Fruit fly (Drosophila melanogaster) whole organism, embryonic: Measurements from ENCODE around the gene Atat.

Experiments used
- Atf3 ChIP-seq: fragments of 200-800 bp; sonication (Bioruptor generic); optimal IDR thresholded peaks from 3 replicates; lab custom pipeline; 2016; ENCODE audit warnings: missing biosample characterization, missing genetic modification characterization
- Atf6 ChIP-seq: fragments of 200-800 bp; sonication (Bioruptor generic); IDR thresholded peaks from 2 replicates; pipeline ENCODE4 v1.3.6; 2022; ENCODE audit warnings: missing biosample characterization, missing genetic modification characterization
- CG10267 ChIP-seq: fragments of 200-800 bp; sonication (Bioruptor generic); optimal IDR thresholded peaks from 2 replicates; lab custom pipeline; 2018; ENCODE audit warnings: missing biosample characterization, mild to moderate bottlenecking, missing genetic modification characterization, moderate library complexity
- CG10654 ChIP-seq: fragments of 200-800 bp; sonication (Bioruptor generic); optimal IDR thresholded peaks from 2 replicates; lab custom pipeline; 2016; ENCODE audit warnings: missing biosample characterization, missing genetic modification characterization
- CG11456 ChIP-seq: fragments of 200-800 bp; sonication (Bioruptor generic); IDR thresholded peaks from 3 replicates; pipeline ENCODE4 v1.3.6; 2022; ENCODE audit warnings: missing biosample characterization, missing genetic modification characterization
- CG15073 ChIP-seq: fragments of 200-800 bp; sonication (Bioruptor generic); optimal IDR thresholded peaks from 2 replicates; lab custom pipeline; 2016; ENCODE audit warnings: missing biosample characterization, missing genetic modification characterization
- CG15514 ChIP-seq: fragments of 200-800 bp; sonication (Bioruptor generic); optimal IDR thresholded peaks from 3 replicates; lab custom pipeline; 2017; ENCODE audit warnings: missing biosample characterization, missing genetic modification characterization, mild to moderate bottlenecking, moderate library complexity, missing genetic modification reagents
- CG17359 ChIP-seq: fragments of 200-800 bp; sonication (Bioruptor generic); optimal IDR thresholded peaks from 3 replicates; lab custom pipeline; 2018; ENCODE audit warnings: missing biosample characterization, mild to moderate bottlenecking, missing genetic modification characterization, moderate library complexity
- CG1832 ChIP-seq: fragments of 200-800 bp; sonication (Bioruptor generic); optimal IDR thresholded peaks from 2 replicates; lab custom pipeline; 2017; ENCODE audit warnings: missing biosample characterization, mild to moderate bottlenecking, missing genetic modification characterization, inconsistent platforms
- CG3163 ChIP-seq: fragments of 200-800 bp; sonication (Bioruptor generic); optimal IDR thresholded peaks from 3 replicates; lab custom pipeline; 2016; ENCODE audit warnings: missing biosample characterization, missing genetic modification characterization
- CG32532 ChIP-seq: fragments of 200-800 bp; sonication (Bioruptor generic); IDR thresholded peaks from 2 replicates; pipeline ENCODE4 v1.3.6; 2022; ENCODE audit warnings: missing biosample characterization, missing genetic modification characterization
- CG42726 ChIP-seq: fragments of 200-800 bp; sonication (Bioruptor generic); IDR thresholded peaks from 2 replicates; pipeline ENCODE4 v1.3.6; 2022; ENCODE audit warnings: missing biosample characterization, missing genetic modification characterization; ENCODE audit not compliant: partially characterized antibody
- CG4617 ChIP-seq: fragments of 200-800 bp; sonication (Bioruptor generic); optimal IDR thresholded peaks from 3 replicates; lab custom pipeline; 2016; ENCODE audit warnings: missing biosample characterization, missing genetic modification characterization, borderline replicate concordance
- CG5245 ChIP-seq: fragments of 200-800 bp; sonication (Bioruptor generic); optimal IDR thresholded peaks from 3 replicates; lab custom pipeline; 2016; ENCODE audit warnings: missing biosample characterization, missing genetic modification characterization
- CG8281 ChIP-seq: fragments of 200-800 bp; sonication (Bioruptor generic); optimal IDR thresholded peaks from 2 replicates; lab custom pipeline; 2018; ENCODE audit warnings: missing biosample characterization, mild to moderate bottlenecking, missing genetic modification characterization, moderate library complexity
- CG8388 ChIP-seq: fragments of 200-800 bp; sonication (Bioruptor generic); optimal IDR thresholded peaks from 2 replicates; lab custom pipeline; 2019; ENCODE audit warnings: missing biosample characterization, mild to moderate bottlenecking, missing genetic modification characterization, moderate library complexity
- CG8944 ChIP-seq: fragments of 200-800 bp; sonication (Bioruptor generic); optimal IDR thresholded peaks from 3 replicates; lab custom pipeline; 2016; ENCODE audit warnings: missing biosample characterization, missing genetic modification characterization
- CHES-1-like ChIP-seq: fragments of 200-800 bp; sonication (Bioruptor generic); optimal IDR thresholded peaks from 2 replicates; lab custom pipeline; 2016; ENCODE audit warnings: missing biosample characterization, missing genetic modification characterization
- Deaf1 ChIP-seq: fragments of 200-800 bp; optimal IDR thresholded peaks from 3 replicates; lab custom pipeline; 2019; ENCODE audit warnings: missing biosample characterization, mild to moderate bottlenecking, missing genetic modification characterization, moderate library complexity
- HLH54F ChIP-seq: fragments of 200-800 bp; sonication (Bioruptor generic); optimal IDR thresholded peaks from 3 replicates; lab custom pipeline; 2016; ENCODE audit warnings: missing biosample characterization, missing genetic modification characterization
- HLHmδ ChIP-seq: fragments of 200-800 bp; sonication (Bioruptor generic); optimal IDR thresholded peaks from 2 replicates; lab custom pipeline; 2018; ENCODE audit warnings: missing biosample characterization, mild to moderate bottlenecking, missing genetic modification characterization, moderate library complexity
- Hmx ChIP-seq: fragments of 200-800 bp; sonication (Bioruptor generic); optimal IDR thresholded peaks from 2 replicates; lab custom pipeline; 2016; ENCODE audit warnings: missing biosample characterization, missing genetic modification characterization
- Jarid2 ChIP-seq: fragments of 200-800 bp; sonication (Bioruptor generic); optimal IDR thresholded peaks from 3 replicates; lab custom pipeline; 2017; ENCODE audit warnings: mild to moderate bottlenecking, missing biosample characterization, missing genetic modification reagents, missing genetic modification characterization
- MTF-1 ChIP-seq: fragments of 200-800 bp; sonication (Bioruptor generic); optimal IDR thresholded peaks from 2 replicates; lab custom pipeline; 2018; ENCODE audit warnings: missing biosample characterization, mild to moderate bottlenecking, missing genetic modification characterization, borderline replicate concordance
- Med ChIP-seq: fragments of 200-800 bp; sonication (Bioruptor generic); peaks from one replicate; lab custom pipeline; 2016; ENCODE audit warnings: missing biosample characterization, missing genetic modification characterization, mild to moderate bottlenecking, inconsistent platforms, moderate library complexity
- bbx ChIP-seq: fragments of 200-800 bp; sonication (Bioruptor generic); IDR thresholded peaks from 2 replicates; pipeline ENCODE4 v1.3.6; 2022; ENCODE audit warnings: missing biosample characterization, missing genetic modification characterization; ENCODE audit not compliant: partially characterized antibody
- bcd ChIP-seq: fragments of 200-800 bp; sonication (Bioruptor generic); optimal IDR thresholded peaks from 2 replicates; lab custom pipeline; 2017; ENCODE audit warnings: missing biosample characterization, mild to moderate bottlenecking, missing genetic modification characterization
- corto ChIP-seq: fragments of 200-800 bp; sonication (Bioruptor generic); optimal IDR thresholded peaks from 2 replicates; lab custom pipeline; 2016; ENCODE audit warnings: missing biosample characterization, mild to moderate bottlenecking, missing genetic modification characterization, moderate library complexity
- dimm ChIP-seq: fragments of 200-800 bp; sonication (Bioruptor generic); IDR thresholded peaks from 2 replicates; pipeline ENCODE4 v1.3.6; 2022; ENCODE audit warnings: missing biosample characterization, missing genetic modification characterization
- dm ChIP-seq: fragments of 200-800 bp; sonication (Bioruptor generic); optimal IDR thresholded peaks from 3 replicates; lab custom pipeline; 2016; ENCODE audit warnings: missing biosample characterization, missing genetic modification characterization
- ems ChIP-seq: fragments of 200-800 bp; sonication (Bioruptor generic); optimal IDR thresholded peaks from 3 replicates; lab custom pipeline; 2016; ENCODE audit warnings: missing biosample characterization, missing genetic modification characterization
- ftz-f1 ChIP-seq: fragments of 200-800 bp; sonication (Bioruptor generic); optimal IDR thresholded peaks from 2 replicates; lab custom pipeline; 2016; ENCODE audit warnings: missing biosample characterization, missing genetic modification characterization
- gce ChIP-seq: fragments of 200-800 bp; sonication (Bioruptor generic); IDR thresholded peaks from 3 replicates; pipeline ENCODE4 v1.3.6; 2022; ENCODE audit warnings: missing biosample characterization, missing genetic modification characterization
- gcm2 ChIP-seq: fragments of 200-800 bp; sonication (Bioruptor generic); optimal IDR thresholded peaks from 2 replicates; lab custom pipeline; 2016; ENCODE audit warnings: missing biosample characterization, missing genetic modification characterization
- kay ChIP-seq: fragments of 200-800 bp; sonication (Bioruptor generic); optimal IDR thresholded peaks from 2 replicates; lab custom pipeline; 2016; ENCODE audit warnings: missing biosample characterization, missing genetic modification characterization
- onecut ChIP-seq: fragments of 200-800 bp; sonication (Bioruptor generic); IDR thresholded peaks from 2 replicates; pipeline ENCODE4 v1.3.6; 2022; ENCODE audit warnings: missing biosample characterization, missing genetic modification characterization
- salm ChIP-seq: fragments of 200-800 bp; sonication (Bioruptor generic); optimal IDR thresholded peaks from 2 replicates; lab custom pipeline; 2018; ENCODE audit warnings: missing biosample characterization, mild to moderate bottlenecking, missing genetic modification characterization
- sens ChIP-seq: fragments of 200-800 bp; sonication (Bioruptor generic); peaks from one replicate; lab custom pipeline; 2016; ENCODE audit warnings: missing biosample characterization, missing genetic modification characterization
- sisA ChIP-seq: fragments of 200-800 bp; sonication (Bioruptor generic); IDR thresholded peaks from 2 replicates; pipeline ENCODE4 v1.3.6; 2022; ENCODE audit warnings: missing biosample characterization, missing genetic modification characterization
- so ChIP-seq: fragments of 200-800 bp; sonication (Bioruptor generic); IDR thresholded peaks from 3 replicates; pipeline ENCODE4 v1.3.6; 2022; ENCODE audit warnings: missing biosample characterization, missing genetic modification characterization
- sr ChIP-seq: fragments of 200-800 bp; sonication (Bioruptor generic); IDR thresholded peaks from 3 replicates; pipeline ENCODE4 v1.3.6; 2022; ENCODE audit warnings: missing biosample characterization, missing genetic modification characterization
- vvl ChIP-seq: fragments of 200-800 bp; sonication (Bioruptor generic); IDR thresholded peaks from 2 replicates; pipeline ENCODE4 v1.3.6; 2022; ENCODE audit warnings: missing biosample characterization, missing genetic modification characterization

Gene Atat

DNA sequence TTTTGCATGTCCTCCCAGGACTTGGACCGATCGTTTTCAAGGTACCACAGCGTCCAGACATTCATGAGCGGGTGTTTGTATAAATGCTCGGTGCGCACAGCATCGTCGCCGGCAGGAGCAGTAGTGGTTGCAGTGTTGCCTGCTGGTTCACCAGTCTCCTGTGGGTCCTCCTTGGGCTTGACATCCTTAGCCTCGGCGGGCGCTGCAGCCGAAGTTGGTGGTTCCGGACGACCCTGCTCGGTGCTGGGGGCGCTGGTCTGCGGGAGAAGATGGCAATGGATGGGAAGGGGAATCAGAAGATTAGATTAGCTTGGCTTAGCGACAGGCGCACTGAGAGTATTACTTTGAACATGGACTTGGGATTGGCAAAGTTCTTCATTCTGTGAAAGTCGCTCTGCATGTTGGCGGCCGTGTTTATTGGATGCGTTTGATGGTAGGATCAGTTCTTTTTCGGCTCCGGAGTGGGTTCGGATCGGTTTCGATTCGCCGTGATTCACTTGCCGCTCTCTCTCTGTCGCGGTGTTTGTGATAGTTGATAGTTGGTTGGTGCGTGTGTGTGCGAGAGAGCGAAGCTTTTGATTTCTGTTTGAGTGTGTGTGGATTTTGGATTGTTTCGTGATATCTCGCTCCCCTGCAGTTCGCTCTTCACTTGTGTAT lies 25.7 kb downstream of the Atat start (continued):
- no peak for TF ChIP-seq CG8944 (GFP tag; lab: Kevin White, UChicago)
- no peak for TF ChIP-seq CG10654 (GFP tag; lab: Kevin White, UChicago)
- no peak for TF ChIP-seq Jarid2 (GFP tag; lab: Kevin White, UChicago)
- TF ChIP-seq CHES-1-like (GFP tag; lab: Kevin White, UChicago), result peak; percentile 20
- peak; percentile 3 for TF ChIP-seq CG1832 (GFP tag; lab: Kevin White, UChicago)
- TF ChIP-seq HLH54F, result no peak
- TF ChIP-seq HLHmδ (GFP tag; lab: Kevin White, UChicago), result no peak
- no peak for TF ChIP-seq dm (GFP tag; lab: Kevin White, UChicago)
- no peak for TF ChIP-seq so (GFP tag; lab: Robert Waterston, UW)
- no peak for TF ChIP-seq CG32532 (GFP tag; lab: Robert Waterston, UW)
- peak; percentile 60 for TF ChIP-seq CG15514 (GFP tag; lab: Kevin White, UChicago)
- peak; percentile 26 for TF ChIP-seq kay (GFP tag; lab: Kevin White, UChicago)
- TF ChIP-seq CG5245, result no peak
- TF ChIP-seq Med (GFP tag; lab: Kevin White, UChicago), result peak; percentile 71
- TF ChIP-seq sens (GFP tag; lab: Kevin White, UChicago), result peak; percentile 71
- TF ChIP-seq gcm2 (GFP tag; lab: Kevin White, UChicago), result no peak
- TF ChIP-seq ems, result no peak
- no peak for TF ChIP-seq CG15073
- TF ChIP-seq sisA (GFP tag; lab: Robert Waterston, UW), result no peak
- no peak for TF ChIP-seq CG17359 (tag; lab: Kevin White, UChicago)
- TF ChIP-seq Hmx (GFP tag; lab: Kevin White, UChicago), result no peak
- no peak for TF ChIP-seq CG3163 (GFP tag; lab: Kevin White, UChicago)
- no peak for TF ChIP-seq bcd (GFP tag; lab: Kevin White, UChicago)
- TF ChIP-seq Atf3 (GFP tag; lab: Kevin White, UChicago), result no peak
- no peak for TF ChIP-seq corto (GFP tag; lab: Kevin White, UChicago)
- TF ChIP-seq sr (GFP tag; lab: Robert Waterston, UW), result 0 out of 3 replicates have a peak, but pooled peaks have one; percentile 17
- TF ChIP-seq MTF-1 (GFP tag; lab: Kevin White, UChicago), result no peak
- TF ChIP-seq Deaf1, result no peak
- no peak for TF ChIP-seq ftz-f1 (GFP tag; lab: Kevin White, UChicago)
- no peak for TF ChIP-seq vvl (GFP tag; lab: Robert Waterston, UW)
- no peak for TF ChIP-seq bbx (GFP tag; lab: Robert Waterston, UW)
- no peak for TF ChIP-seq CG8388 (GFP tag; lab: Kevin White, UChicago)
- no peak for TF ChIP-seq salm
- TF ChIP-seq CG11456 (GFP tag; lab: Robert Waterston, UW), result no peak
- no peak for TF ChIP-seq gce (GFP tag; lab: Robert Waterston, UW)
- no peak for TF ChIP-seq CG8281
- no peak for TF ChIP-seq onecut
- no peak for TF ChIP-seq CG10267
- TF ChIP-seq CG4617 (GFP tag; lab: Kevin White, UChicago), result no peak
- TF ChIP-seq, all 482 proteins: peak for 11

DNA sequence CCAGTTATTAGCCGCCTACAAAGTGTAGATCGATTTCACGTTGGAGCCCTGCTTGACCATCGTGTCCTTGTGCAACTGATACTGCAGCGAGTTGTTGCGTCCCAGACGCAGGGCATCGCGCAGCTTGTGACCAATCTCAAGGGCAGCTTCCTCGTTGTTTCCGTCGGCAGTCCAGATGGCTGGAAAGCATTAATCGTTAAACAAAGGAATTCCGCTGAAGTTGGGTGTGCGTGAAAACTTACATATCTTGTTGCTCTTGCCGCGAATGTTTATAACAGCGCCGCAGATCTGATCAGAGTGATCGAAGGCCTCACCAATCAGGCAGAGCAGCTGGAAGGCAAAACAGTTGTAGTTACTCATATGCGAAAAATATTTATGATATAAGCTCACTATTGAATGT lies 26.7 kb downstream of the Atat start:
- 0 out of 2 replicates have a peak, but pooled peaks have one; percentile 30 for TF ChIP-seq Atf6 (GFP tag; lab: Robert Waterston, UW)
- TF ChIP-seq CG42726 (GFP tag; lab: Robert Waterston, UW), result no peak
- TF ChIP-seq dimm (GFP tag; lab: Robert Waterston, UW), result no peak
- 0 out of 2 replicates have a peak, but pooled peaks have one; percentile 9 for TF ChIP-seq bbx (GFP tag; lab: Robert Waterston, UW)
